Worm (Caenorhabditis elegans) whole organism, L1 larva: ENCODE results near the gene C31B8.12.

Experiments
- C04F5.9 ChIP-seq: sonication (generic microtip); optimal IDR thresholded peaks from 2 replicates; lab custom pipeline; 2016; ENCODE audit warnings: missing genetic modification characterization, missing compliant biosample characterization
- aha-1 ChIP-seq: fragments of 150-350 bp; optimal IDR thresholded peaks from 2 replicates; lab custom pipeline; 2014; ENCODE audit warnings: missing biosample characterization, missing genetic modification characterization
- ceh-63 ChIP-seq: fragments of 200-800 bp; sonication (Bioruptor generic); optimal IDR thresholded peaks from 2 replicates; lab custom pipeline; 2018; ENCODE audit warnings: mild to moderate bottlenecking, missing genetic modification characterization, missing compliant biosample characterization
- ceh-88 ChIP-seq: fragments of 200-800 bp; sonication (Bioruptor generic); IDR thresholded peaks from 2 replicates; pipeline ENCODE4 v1.3.6; 2022; ENCODE audit warnings: missing genetic modification characterization, missing compliant biosample characterization
- ces-1 ChIP-seq: fragments of 150-350 bp; optimal IDR thresholded peaks from 2 replicates; lab custom pipeline; 2014; ENCODE audit warnings: missing biosample characterization, missing genetic modification reagents, missing genetic modification characterization
- efl-1 ChIP-seq, 4 experiments: fragments of 150-350 bp; optimal IDR thresholded peaks in 3 of 4; peaks in 1 of 4; 1 replicate in 1 of 4; 2 replicates in 3 of 4; lab custom pipeline; 2014; ENCODE audit warnings: missing biosample characterization in 2 of 4, missing genetic modification characterization in 2 of 4, missing genetic modification reagents in 2 of 4
- efl-3 ChIP-seq: fragments of 200-800 bp; sonication (Bioruptor generic); optimal IDR thresholded peaks from 2 replicates; lab custom pipeline; 2018; ENCODE audit warnings: mild to moderate bottlenecking, missing genetic modification characterization, missing compliant biosample characterization
- egl-13 ChIP-seq: sonication (generic microtip); optimal IDR thresholded peaks from 2 replicates; lab custom pipeline; 2016; ENCODE audit warnings: missing genotype, missing genetic modification reagents, missing genetic modification characterization, missing compliant biosample characterization
- elt-2 ChIP-seq: sonication (generic microtip); optimal IDR thresholded peaks from 2 replicates; lab custom pipeline; 2016; ENCODE audit warnings: missing genetic modification characterization, mild to moderate bottlenecking, inconsistent platforms, missing compliant biosample characterization, missing genetic modification reagents
- elt-3 ChIP-seq, 6 experiments: fragments of 150-350 bp in 1 of 6; sonication (generic microtip); optimal IDR thresholded peaks; 2 replicates each; lab custom pipeline; 2017 to 2018; ENCODE audit warnings: missing biosample characterization in 6 of 6, missing genetic modification characterization in 6 of 6, inconsistent platforms in 1 of 6
- fkh-10 ChIP-seq: sonication (generic microtip); optimal IDR thresholded peaks from 2 replicates; lab custom pipeline; 2017; ENCODE audit warnings: missing biosample characterization, missing genetic modification reagents, missing genetic modification characterization
- fkh-4 ChIP-seq: sonication (generic microtip); optimal IDR thresholded peaks from 2 replicates; lab custom pipeline; 2016; ENCODE audit warnings: missing compliant biosample characterization, missing genetic modification characterization, borderline replicate concordance
- fos-1 ChIP-seq: fragments of 150-350 bp; optimal IDR thresholded peaks from 2 replicates; lab custom pipeline; 2014; ENCODE audit warnings: missing biosample characterization, missing genetic modification characterization
- hpl-2 ChIP-seq: fragments of 150-350 bp; optimal IDR thresholded peaks from 2 replicates; lab custom pipeline; 2014; ENCODE audit warnings: missing biosample characterization, missing genetic modification reagents, missing genetic modification characterization
- isw-1 ChIP-seq: fragments of 200-800 bp; sonication (Bioruptor generic); IDR thresholded peaks from 2 replicates; pipeline ENCODE4 v1.3.6; 2022; ENCODE audit warnings: missing genetic modification characterization, missing compliant biosample characterization
- lin-13 ChIP-seq: fragments of 150-350 bp; optimal IDR thresholded peaks from 2 replicates; lab custom pipeline; 2014; ENCODE audit warnings: missing biosample characterization, missing genetic modification reagents, missing genetic modification characterization
- lin-35 ChIP-seq, 2 experiments: fragments of 150-350 bp; optimal IDR thresholded peaks; 2 replicates each; lab custom pipeline; 2014; ENCODE audit warnings: missing biosample characterization in 2 of 2, missing genetic modification characterization in 2 of 2, missing genetic modification reagents in 2 of 2
- lin-39 ChIP-seq: fragments of 150-350 bp; optimal IDR thresholded peaks from 2 replicates; lab custom pipeline; 2014; ENCODE audit warnings: missing biosample characterization, missing genetic modification reagents, missing genetic modification characterization
- mdl-1 ChIP-seq, 2 experiments: fragments of 150-350 bp; optimal IDR thresholded peaks; 2 replicates each; lab custom pipeline; 2014 to 2017; ENCODE audit warnings: missing biosample characterization in 2 of 2, missing genetic modification characterization in 2 of 2, inconsistent platforms in 1 of 2
- nhr-11 ChIP-seq: fragments of 150-350 bp; optimal IDR thresholded peaks from 2 replicates; lab custom pipeline; 2014; ENCODE audit warnings: missing biosample characterization, missing genetic modification characterization
- nhr-12 ChIP-seq: sonication (generic microtip); optimal IDR thresholded peaks from 2 replicates; lab custom pipeline; 2017; ENCODE audit warnings: missing biosample characterization, missing genetic modification characterization
- nhr-237 ChIP-seq: fragments of 150-350 bp; optimal IDR thresholded peaks from 2 replicates; lab custom pipeline; 2014; ENCODE audit warnings: missing biosample characterization, missing genetic modification characterization
- nhr-71 ChIP-seq: sonication (generic microtip); optimal IDR thresholded peaks from 2 replicates; lab custom pipeline; 2016; ENCODE audit warnings: mild to moderate bottlenecking, missing genetic modification characterization, moderate library complexity, missing compliant biosample characterization
- nhr-77 ChIP-seq: fragments of 150-350 bp; optimal IDR thresholded peaks from 2 replicates; lab custom pipeline; 2014; ENCODE audit warnings: missing biosample characterization, missing genetic modification characterization
- nhr-85 ChIP-seq: sonication (generic microtip); peaks from one replicate; lab custom pipeline; 2016; ENCODE audit warnings: missing genetic modification characterization, inconsistent platforms, missing compliant biosample characterization
- pag-3 ChIP-seq: sonication (generic microtip); optimal IDR thresholded peaks from 2 replicates; lab custom pipeline; 2017; ENCODE audit warnings: missing genetic modification characterization, mild to moderate bottlenecking, missing compliant biosample characterization, antibody characterized with exemption, borderline replicate concordance; ENCODE audit not compliant: insufficient read depth
- rnt-1 ChIP-seq: sonication (generic microtip); optimal IDR thresholded peaks from 2 replicates; lab custom pipeline; 2016; ENCODE audit warnings: mild to moderate bottlenecking, missing genetic modification characterization, moderate library complexity, missing compliant biosample characterization
- skn-1 ChIP-seq: fragments of 150-350 bp; optimal IDR thresholded peaks from 2 replicates; lab custom pipeline; 2014; ENCODE audit warnings: missing biosample characterization, missing genetic modification characterization
- tlp-1 ChIP-seq: fragments of 150-350 bp; optimal IDR thresholded peaks from 2 replicates; lab custom pipeline; 2014; ENCODE audit warnings: missing biosample characterization, missing genetic modification characterization
- unc-130 ChIP-seq: fragments of 150-350 bp; optimal IDR thresholded peaks from 2 replicates; lab custom pipeline; 2017; ENCODE audit warnings: missing biosample characterization, missing genetic modification characterization, inconsistent platforms
- unc-30 ChIP-seq: sonication (generic microtip); optimal IDR thresholded peaks from 2 replicates; lab custom pipeline; 2017; ENCODE audit warnings: missing biosample characterization, missing genetic modification characterization
- unc-62 ChIP-seq: fragments of 150-350 bp; optimal IDR thresholded peaks from 2 replicates; lab custom pipeline; 2014; ENCODE audit warnings: missing biosample characterization, missing genetic modification reagents, missing genetic modification characterization
- zip-4 ChIP-seq: fragments of 200-800 bp; sonication (Bioruptor generic); optimal IDR thresholded peaks from 2 replicates; lab custom pipeline; 2018; ENCODE audit warnings: mild to moderate bottlenecking, missing genetic modification characterization, moderate library complexity, missing compliant biosample characterization

The C31B8.12 gene

ce11 chrV:2912901-2913300 lies 14.6 kb downstream of the C31B8.12 start, which contains the start of gene C31B8.9:
Gene C31B8.9 (minus strand): TSS chrV:2913001.
- no peak for TF ChIP-seq nhr-12 (tag; lab: Kevin White, UChicago)
- TF ChIP-seq unc-30 (tag; lab: Kevin White, UChicago) = no peak

DNA sequence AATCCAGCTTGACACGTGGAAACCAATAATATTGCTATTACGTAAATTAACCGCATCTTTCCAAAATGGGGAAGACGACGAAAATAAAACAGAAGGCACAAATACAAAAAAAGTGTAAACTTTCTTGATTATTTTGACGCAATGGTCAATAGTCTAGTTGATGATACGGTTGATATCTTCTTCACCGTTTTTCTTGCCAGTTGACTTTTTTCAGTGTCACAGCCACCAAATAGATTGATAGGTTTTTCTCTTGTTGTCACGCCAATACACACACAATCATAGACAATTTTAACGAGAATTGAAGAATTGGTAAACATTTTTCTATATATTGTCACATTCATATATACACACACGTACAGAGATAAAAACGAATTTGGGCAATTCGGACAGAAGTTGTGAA lies 17.9 kb downstream of the C31B8.12 start, which contains the start of gene zmp-3:
TSS of gene zmp-3 (minus strand) at position 101 of the 400 bp plus-strand sequence.
- TF ChIP-seq nhr-71 (tag; lab: Kevin White, UChicago) (no peak), fkh-4 (no peak), elt-2 (no peak), elt-3 (tag; optimal IDR thresholded peaks at IDR 0.05; lab: Kevin White, UChicago) (peak in 1 of 6 experiments; percentile 42), nhr-85 (tag; lab: Kevin White, UChicago) (peak; percentile 60)

DNA sequence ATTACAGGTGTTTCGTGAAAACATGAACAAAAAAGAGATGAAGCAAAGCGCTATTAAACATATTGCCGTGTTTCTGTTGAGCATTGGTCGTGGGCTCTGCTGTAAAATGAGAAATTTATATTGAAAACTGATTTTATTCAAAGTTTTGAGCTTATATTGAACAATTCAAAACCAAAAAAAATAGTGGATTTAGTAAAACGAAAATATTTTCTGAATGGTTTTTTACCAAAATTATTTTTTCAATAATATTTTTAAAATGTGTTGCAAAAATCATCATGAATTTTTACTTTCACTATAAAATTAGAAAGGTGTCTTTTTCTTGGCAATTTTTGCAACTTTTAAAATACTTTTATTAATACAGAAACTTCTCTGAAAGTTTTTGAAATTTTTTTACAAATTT lies 24.2 kb downstream of the C31B8.12 start, which contains the start of gene C31B8.7:
TSS of gene C31B8.7 (minus strand) at position 101 of the 400 bp plus-strand sequence.
- TF ChIP-seq nhr-237 (tag; lab: Kevin White, UChicago) (no peak), aha-1 (tag; lab: Kevin White, UChicago) (no peak), tlp-1 (tag; lab: Kevin White, UChicago) (no peak), C04F5.9 (tag; lab: Kevin White, UChicago) (no peak), hpl-2 (GFP tag; lab: Kevin White, UChicago) (no peak), fkh-10 (GFP tag; lab: Kevin White, UChicago) (no peak)

- no peak for TF ChIP-seq skn-1 (tag; lab: Kevin White, UChicago)
- no peak for TF ChIP-seq efl-1 (optimal IDR thresholded peaks at IDR 0.05; lab: Kevin White, UChicago)
- TF ChIP-seq efl-1 (GFP tag; optimal IDR thresholded peaks at IDR 0.05 in 1 of 2; lab: Kevin White, UChicago) = peak in 1 of 2 experiments; percentile 8
- TF ChIP-seq nhr-77 (tag; lab: Kevin White, UChicago) = no peak
- no peak for TF ChIP-seq lin-39 (tag; lab: Kevin White, UChicago)
Measured at ce11 chrV:2899867-2900266, 27.6 kb downstream of the C31B8.12 start, which contains the start of gene str-46. Gene str-46 (minus strand): TSS chrV:2899967.

DNA sequence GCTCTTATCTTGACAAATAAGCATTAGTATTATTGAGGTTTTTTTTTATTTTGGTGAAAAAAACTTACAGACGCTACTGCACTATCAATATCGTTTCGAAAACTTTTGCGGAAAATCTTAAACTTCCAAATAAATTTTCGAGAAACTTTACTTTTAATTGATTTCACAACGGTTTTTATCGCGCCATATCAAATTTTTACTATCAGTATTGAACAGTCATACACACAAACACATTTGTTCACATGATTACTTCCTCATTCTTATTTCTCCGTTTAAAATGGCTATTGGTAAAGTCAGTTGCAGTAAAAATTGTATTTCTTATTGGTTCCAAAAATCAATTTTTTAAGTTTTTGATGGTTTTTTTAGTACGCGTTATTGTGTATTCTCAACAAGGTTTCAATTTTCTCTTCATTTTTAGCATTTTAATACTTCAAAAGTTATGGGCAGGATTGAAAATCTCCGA lies 31.2 kb downstream of the C31B8.12 start, which contains the start of gene pals-32:
TSS of gene pals-32 (plus strand) at position 413 of the 463 bp plus-strand sequence.
- TF ChIP-seq elt-2 (peak; percentile 3), zip-4 (no peak), nhr-11 (tag; lab: Kevin White, UChicago) (no peak)

DNA sequence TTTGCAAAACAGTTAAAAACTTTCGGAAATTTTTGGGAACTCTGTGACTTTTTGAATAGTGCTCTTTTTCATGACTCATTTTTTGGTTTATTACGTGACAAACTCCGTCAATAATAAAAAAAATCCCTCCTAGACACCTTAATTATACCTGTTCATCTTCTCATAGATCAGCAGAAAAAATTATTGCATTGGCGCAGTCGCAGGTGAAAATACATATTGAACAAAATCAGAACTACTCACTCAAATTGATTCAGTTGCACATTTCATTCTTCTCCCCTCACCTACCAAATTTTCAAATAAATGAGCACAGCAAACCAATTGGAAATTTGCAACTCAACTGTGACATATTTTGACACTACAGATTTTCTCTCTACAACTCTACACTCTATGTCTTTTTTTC lies 34.5 kb downstream of the C31B8.12 start, which contains the start of gene srh-127:
TSS of gene srh-127 (plus strand) at position 301 of the 400 bp plus-strand sequence.
- no peak for TF ChIP-seq efl-1 (optimal IDR thresholded peaks at IDR 0.05; lab: Kevin White, UChicago)
- TF ChIP-seq efl-1 (GFP tag; optimal IDR thresholded peaks at IDR 0.05 in 1 of 2; lab: Kevin White, UChicago) = peak in 1 of 2 experiments; percentile 17
- TF ChIP-seq isw-1 = no peak
- TF ChIP-seq, all 84 proteins: peak for 1

DNA sequence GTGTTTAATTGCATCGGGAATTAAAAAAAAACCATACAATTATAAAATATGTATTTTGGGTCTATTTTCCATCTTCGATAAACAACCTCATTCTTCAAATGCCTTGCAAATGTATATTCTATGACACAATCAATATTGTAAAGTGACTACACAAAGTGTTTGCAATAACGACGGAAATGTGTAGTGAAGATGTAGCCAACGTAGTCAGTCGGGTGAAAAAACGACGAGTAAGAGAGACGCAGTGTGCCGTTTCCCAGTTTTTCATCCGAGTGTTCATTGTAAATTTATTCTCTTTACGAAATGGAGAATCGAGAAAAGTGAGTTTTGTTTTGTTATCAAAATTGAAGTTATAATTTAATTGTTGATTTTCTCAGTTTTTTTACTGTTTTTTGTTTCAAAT lies 35.5 kb downstream of the C31B8.12 start, which contains the start of gene F37B4.15:
TSS of gene F37B4.15 (plus strand) at position 301 of the 400 bp plus-strand sequence.
- TF ChIP-seq ceh-63 (GFP tag; lab: Kevin White, UChicago) (no peak), mdl-1 (tag; optimal IDR thresholded peaks at IDR 0.05; lab: Kevin White, UChicago) (no peak), isw-1 (no peak), lin-13 (GFP tag; lab: Kevin White, UChicago) (no peak), ces-1 (GFP tag; lab: Kevin White, UChicago) (no peak), fos-1 (tag; lab: Kevin White, UChicago) (no peak), pag-3 (no peak), skn-1 (tag; lab: Kevin White, UChicago) (no peak), tlp-1 (tag; lab: Kevin White, UChicago) (no peak), ceh-88 (no peak), nhr-237 (tag; lab: Kevin White, UChicago) (no peak), egl-13 (tag; lab: Kevin White, UChicago) (no peak), lin-35 (GFP tag; optimal IDR thresholded peaks at IDR 0.05; lab: Kevin White, UChicago) (no peak), unc-130 (no peak), unc-62 (GFP tag; lab: Kevin White, UChicago) (no peak), efl-3 (GFP tag; lab: Kevin White, UChicago) (no peak), rnt-1 (tag; lab: Kevin White, UChicago) (no peak)
